Worm (Caenorhabditis elegans) whole organism, early embryonic: ENCODE results near the gene pcn-1.

ENCODE experiments used
- B0310.2 ChIP-seq: sonication (generic microtip); optimal IDR thresholded peaks from 2 replicates; lab custom pipeline; 2016; ENCODE audit warnings: mild to moderate bottlenecking, missing genetic modification characterization, missing compliant biosample characterization
- F13C5.2 ChIP-seq: sonication (generic microtip); optimal IDR thresholded peaks from 2 replicates; lab custom pipeline; 2017; ENCODE audit warnings: mild to moderate bottlenecking, missing genetic modification characterization, inconsistent platforms, missing compliant biosample characterization
- aly-1 ChIP-seq: sonication (generic microtip); optimal IDR thresholded peaks from 2 replicates; lab custom pipeline; 2016; ENCODE audit warnings: missing genetic modification characterization, missing compliant biosample characterization
- ama-1 ChIP-seq: fragments of 150-350 bp; optimal IDR thresholded peaks from 2 replicates; lab custom pipeline; 2014
- ceh-13 ChIP-seq: fragments of 200-800 bp; sonication (Bioruptor generic); optimal IDR thresholded peaks from 2 replicates; lab custom pipeline; 2018; ENCODE audit warnings: mild to moderate bottlenecking, missing genetic modification characterization, missing compliant biosample characterization
- ceh-36 ChIP-seq: sonication (generic microtip); optimal IDR thresholded peaks from 2 replicates; lab custom pipeline; 2016; ENCODE audit warnings: missing genetic modification characterization, inconsistent platforms, missing compliant biosample characterization
- ets-7 ChIP-seq: sonication (generic microtip); optimal IDR thresholded peaks from 2 replicates; lab custom pipeline; 2016; ENCODE audit warnings: missing genotype, missing genetic modification characterization, missing compliant biosample characterization
- flt-1 ChIP-seq: fragments of 200-800 bp; sonication (Bioruptor generic); IDR thresholded peaks from 2 replicates; pipeline ENCODE4 v1.3.6; 2022; ENCODE audit warnings: missing genetic modification characterization, missing compliant biosample characterization
- hmbx-1 ChIP-seq: sonication (generic microtip); optimal IDR thresholded peaks from 2 replicates; lab custom pipeline; 2016; ENCODE audit warnings: mild to moderate bottlenecking, missing genetic modification characterization, missing compliant biosample characterization
- hmg-4 ChIP-seq: fragments of 200-800 bp; sonication (Bioruptor generic); optimal IDR thresholded peaks from 2 replicates; lab custom pipeline; 2018; ENCODE audit warnings: mild to moderate bottlenecking, missing genetic modification characterization, missing compliant biosample characterization
- hnd-1 ChIP-seq: sonication (generic microtip); optimal IDR thresholded peaks from 2 replicates; lab custom pipeline; 2016; ENCODE audit warnings: missing genetic modification characterization, missing compliant biosample characterization
- pes-1 ChIP-seq: fragments of 200-800 bp; sonication (Bioruptor generic); IDR thresholded peaks from 2 replicates; pipeline ENCODE4 v1.3.6; 2022; ENCODE audit warnings: missing genetic modification reagents, missing genetic modification characterization, missing compliant biosample characterization
- scrt-1 ChIP-seq: fragments of 200-800 bp; sonication (Bioruptor generic); IDR thresholded peaks from 2 replicates; pipeline ENCODE4 v1.3.6; 2022; ENCODE audit warnings: missing genetic modification characterization, missing compliant biosample characterization
- sea-1 ChIP-seq: fragments of 200-800 bp; sonication (Bioruptor generic); conservative IDR thresholded peaks from 2 replicates; pipeline ENCODE4 v1.3.6; 2022; ENCODE audit warnings: missing genetic modification characterization, missing compliant biosample characterization
- tbx-11 ChIP-seq: fragments of 200-800 bp; sonication (Bioruptor generic); IDR thresholded peaks from 2 replicates; pipeline ENCODE4 v1.3.6; 2022; ENCODE audit warnings: missing genetic modification characterization, missing compliant biosample characterization
- tbx-37 ChIP-seq: fragments of 200-800 bp; sonication (Bioruptor generic); conservative IDR thresholded peaks from 2 replicates; pipeline ENCODE4 v1.3.6; 2022; ENCODE audit warnings: missing genetic modification reagents, missing genetic modification characterization, missing compliant biosample characterization
- tra-4 ChIP-seq: sonication (generic microtip); optimal IDR thresholded peaks from 2 replicates; lab custom pipeline; 2017; ENCODE audit warnings: missing genetic modification characterization, missing compliant biosample characterization

Gene pcn-1

DNA sequence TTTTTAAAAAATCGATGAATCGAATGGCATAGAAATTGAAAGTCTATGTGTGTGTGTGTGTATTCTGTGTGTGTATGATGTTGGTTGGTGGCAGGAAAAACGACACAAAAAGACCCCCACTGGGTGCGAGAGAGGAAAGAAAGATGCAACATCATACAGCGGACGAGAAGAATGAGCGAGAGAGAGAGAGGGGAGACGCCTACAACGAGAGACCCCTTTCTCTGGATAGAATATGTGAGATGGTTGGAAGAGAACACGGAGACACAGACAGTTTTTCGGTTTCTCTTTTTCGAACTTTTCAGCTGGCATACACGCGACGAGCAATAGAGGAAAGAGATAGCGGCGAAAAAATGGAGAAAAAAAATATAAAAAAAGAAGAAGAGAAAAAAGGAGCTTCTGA, 29.4 kb downstream of the pcn-1 start:
- TF ChIP-seq F13C5.2 (tag; lab: Kevin White, UChicago), result peak; percentile 50
- TF ChIP-seq hmbx-1, result no peak
- TF ChIP-seq tbx-37 (GFP tag; lab: Robert Waterston, UW), result no peak
- TF ChIP-seq scrt-1, result no peak
- TF ChIP-seq hmg-4, result peak; percentile 31
- no peak for TF ChIP-seq ama-1 (lab: Kevin White, UChicago)
- no peak for TF ChIP-seq tbx-11

DNA sequence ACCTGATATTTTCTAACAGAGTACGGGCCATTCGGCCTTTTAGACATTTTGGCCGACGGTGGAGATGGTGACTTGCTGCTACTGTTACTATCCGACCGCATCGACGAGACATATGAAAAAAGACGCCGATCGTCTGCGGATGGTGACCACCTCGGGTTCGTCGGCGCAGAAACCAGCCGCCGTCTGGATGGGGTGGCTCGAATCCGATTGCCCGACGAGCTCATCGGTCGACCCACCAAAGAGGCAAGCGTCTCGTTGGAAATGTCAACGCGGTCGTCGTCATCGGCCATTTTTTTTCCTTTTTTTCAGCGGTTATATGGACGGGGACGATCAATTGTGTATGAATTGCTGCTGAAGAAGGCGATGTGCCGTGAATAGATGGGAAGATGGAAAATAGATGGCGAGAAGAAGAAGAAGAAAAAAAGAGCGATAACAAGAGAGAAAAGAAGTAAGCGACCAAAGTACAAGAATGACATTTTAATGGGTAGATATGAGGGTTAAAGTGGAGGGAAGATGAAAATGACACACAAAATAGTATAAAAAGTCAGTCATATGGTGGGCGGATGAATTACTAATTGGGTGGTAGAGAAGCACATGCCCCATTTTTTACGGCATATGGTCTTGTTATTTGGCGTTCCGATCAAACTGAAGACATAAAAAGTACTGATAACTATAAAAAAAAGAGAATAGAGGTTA, 30.4 kb downstream of the pcn-1 start:
- TF ChIP-seq B0310.2 (no peak), hnd-1 (tag; lab: Kevin White, UChicago) (no peak), aly-1 (tag; lab: Kevin White, UChicago) (no peak), hmbx-1 (no peak), sea-1 (GFP tag; lab: Robert Waterston, UW) (no peak), tbx-11 (no peak), scrt-1 (no peak), F13C5.2 (tag; lab: Kevin White, UChicago) (no peak), tbx-37 (GFP tag; lab: Robert Waterston, UW) (no peak), ets-7 (no peak), ceh-36 (tag; lab: Kevin White, UChicago) (no peak), ama-1 (lab: Kevin White, UChicago) (no peak), tra-4 (tag; lab: Kevin White, UChicago) (no peak), flt-1 (GFP tag; lab: Robert Waterston, UW) (no peak), hmg-4 (no peak)

DNA sequence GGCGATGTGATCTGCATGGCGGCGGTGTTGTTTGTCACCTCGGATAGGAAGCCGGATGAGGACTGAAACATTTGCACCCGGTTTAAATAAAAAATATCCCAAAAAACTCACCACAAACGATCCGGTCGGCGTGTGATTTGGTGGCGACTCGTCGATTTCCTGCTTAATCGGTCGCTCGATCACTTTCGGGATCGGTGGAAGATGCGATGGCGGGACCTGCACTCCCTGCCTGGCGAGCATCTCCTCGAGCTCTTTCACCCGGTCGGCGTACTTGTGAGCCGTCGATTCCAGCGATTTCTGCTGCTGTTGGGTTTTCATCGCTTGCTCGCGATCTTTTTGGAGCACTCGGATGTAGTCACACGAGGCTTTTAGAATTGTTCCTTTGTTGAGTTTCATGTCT, 32.5 kb downstream of the pcn-1 start:
- TF ChIP-seq flt-1 (GFP tag; lab: Robert Waterston, UW), result no peak
- no peak for TF ChIP-seq tra-4 (tag; lab: Kevin White, UChicago)
- TF ChIP-seq hmbx-1, result no peak
- no peak for TF ChIP-seq ets-7
- no peak for TF ChIP-seq F13C5.2 (tag; lab: Kevin White, UChicago)
- no peak for TF ChIP-seq tbx-37 (GFP tag; lab: Robert Waterston, UW)
- TF ChIP-seq hnd-1 (tag; lab: Kevin White, UChicago), result no peak
- TF ChIP-seq tbx-11, result no peak
- TF ChIP-seq ceh-13, result no peak

- TF ChIP-seq F13C5.2 (tag; lab: Kevin White, UChicago) (no peak), ceh-36 (tag; lab: Kevin White, UChicago) (no peak), ets-7 (no peak), hmbx-1 (no peak), hmg-4 (no peak), pes-1 (GFP tag; lab: Robert Waterston, UW) (no peak), ama-1 (lab: Kevin White, UChicago) (no peak), hnd-1 (tag; lab: Kevin White, UChicago) (no peak), flt-1 (GFP tag; lab: Robert Waterston, UW) (no peak), tbx-11 (no peak), tbx-37 (GFP tag; lab: Robert Waterston, UW) (no peak), ceh-13 (no peak), sea-1 (GFP tag; lab: Robert Waterston, UW) (no peak), tra-4 (tag; lab: Kevin White, UChicago) (no peak)
These were observed 33.6 kb downstream of the pcn-1 start for ce11 chrIV:4015660-4016059.

ce11 chrIV:4014341-4014826, 34.9 kb downstream of the pcn-1 start:
- TF ChIP-seq scrt-1 (0 out of 2 replicates have a peak, but pooled peaks have one; percentile 39), tbx-11 (no peak)

- TF ChIP-seq B0310.2 (no peak), hmbx-1 (no peak), aly-1 (tag; lab: Kevin White, UChicago) (no peak), scrt-1 (no peak), tbx-37 (GFP tag; lab: Robert Waterston, UW) (no peak), tra-4 (tag; lab: Kevin White, UChicago) (no peak), ets-7 (no peak), pes-1 (GFP tag; lab: Robert Waterston, UW) (no peak), tbx-11 (no peak), sea-1 (GFP tag; lab: Robert Waterston, UW) (no peak), flt-1 (GFP tag; lab: Robert Waterston, UW) (no peak)
These were observed 35.6 kb downstream of the pcn-1 start for ce11 chrIV:4013621-4014020.

DNA sequence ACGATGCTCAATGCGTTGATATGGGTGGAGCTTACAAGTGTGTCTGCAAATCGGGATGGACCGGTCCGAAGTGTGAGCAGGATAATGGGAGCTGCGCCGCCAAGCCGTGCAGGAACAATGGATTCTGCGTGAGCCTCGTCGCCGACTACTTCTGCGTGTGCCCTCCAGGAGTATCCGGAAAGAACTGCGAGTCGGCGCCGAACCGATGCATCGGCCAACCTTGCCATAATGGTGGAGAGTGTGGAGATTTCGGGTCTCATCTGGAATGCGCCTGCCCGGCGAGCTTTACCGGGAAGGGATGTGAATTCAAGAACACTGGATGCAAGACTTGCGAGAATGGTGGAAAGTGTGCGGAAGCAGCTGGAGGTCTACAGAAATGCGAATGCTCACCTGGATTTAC, 39.3 kb downstream of the pcn-1 start:
- TF ChIP-seq flt-1 (GFP tag; lab: Robert Waterston, UW), result no peak
- no peak for TF ChIP-seq hnd-1 (tag; lab: Kevin White, UChicago)
- no peak for TF ChIP-seq F13C5.2 (tag; lab: Kevin White, UChicago)

ce11 chrIV:4008440-4008839, 40.8 kb downstream of the pcn-1 start:
- TF ChIP-seq ama-1 (lab: Kevin White, UChicago) (no peak), ets-7 (no peak), ceh-13 (no peak), tbx-37 (GFP tag; lab: Robert Waterston, UW) (no peak), tra-4 (tag; lab: Kevin White, UChicago) (no peak), sea-1 (GFP tag; lab: Robert Waterston, UW) (no peak), B0310.2 (no peak), flt-1 (GFP tag; lab: Robert Waterston, UW) (no peak), hmbx-1 (no peak), hnd-1 (tag; lab: Kevin White, UChicago) (no peak), pes-1 (GFP tag; lab: Robert Waterston, UW) (no peak), hmg-4 (no peak), aly-1 (tag; lab: Kevin White, UChicago) (no peak), F13C5.2 (tag; lab: Kevin White, UChicago) (no peak), ceh-36 (tag; lab: Kevin White, UChicago) (no peak), tbx-11 (no peak), scrt-1 (no peak)
